Worm (Caenorhabditis elegans) whole organism, L3 larva: Measurements from ENCODE around the gene rmd-1.

Experiments
- ceh-28 ChIP-seq: fragments of 150-350 bp; optimal IDR thresholded peaks from 2 replicates; lab custom pipeline; 2014; ENCODE audit warnings: missing biosample characterization, missing genetic modification reagents, missing genetic modification characterization
- elt-3 ChIP-seq, 3 experiments: fragments of 150-350 bp in 1 of 3; sonication (generic microtip) in 2 of 3; optimal IDR thresholded peaks; 2 replicates in 2 of 3; 4 replicates in 1 of 3; lab custom pipeline; 2014 to 2017; ENCODE audit warnings: missing biosample characterization in 3 of 3, missing genetic modification characterization in 3 of 3
- fos-1 ChIP-seq: fragments of 150-350 bp; optimal IDR thresholded peaks from 2 replicates; lab custom pipeline; 2014; ENCODE audit warnings: missing biosample characterization, missing genetic modification characterization
- lin-39 ChIP-seq: fragments of 150-350 bp; optimal IDR thresholded peaks from 2 replicates; lab custom pipeline; 2018; ENCODE audit warnings: missing biosample characterization, missing genetic modification reagents, missing genetic modification characterization
- mml-1 ChIP-seq: fragments of 150-350 bp; sonication (generic microtip); optimal IDR thresholded peaks from 3 replicates; lab custom pipeline; 2014; ENCODE audit warnings: missing biosample characterization, missing genetic modification characterization
- nhr-11 ChIP-seq: fragments of 150-350 bp; optimal IDR thresholded peaks from 2 replicates; lab custom pipeline; 2014; ENCODE audit warnings: missing biosample characterization, missing genetic modification characterization
- nhr-12 ChIP-seq: fragments of 150-350 bp; optimal IDR thresholded peaks from 2 replicates; lab custom pipeline; 2014; ENCODE audit warnings: missing biosample characterization, missing genetic modification characterization
- nhr-28 ChIP-seq: fragments of 150-350 bp; optimal IDR thresholded peaks from 2 replicates; lab custom pipeline; 2014; ENCODE audit warnings: missing biosample characterization, missing genetic modification characterization
- nhr-76 ChIP-seq: fragments of 150-350 bp; sonication (generic microtip); optimal IDR thresholded peaks from 5 replicates; lab custom pipeline; 2014; ENCODE audit warnings: missing biosample characterization, missing genetic modification characterization
- pha-4 ChIP-seq: fragments of 150-350 bp; optimal IDR thresholded peaks from 2 replicates; lab custom pipeline; 2014; ENCODE audit warnings: missing biosample characterization, missing genetic modification reagents, missing genetic modification characterization
- skn-1 ChIP-seq: fragments of 150-350 bp; optimal IDR thresholded peaks from 2 replicates; lab custom pipeline; 2014; ENCODE audit warnings: missing biosample characterization, missing genetic modification characterization
- snpc-4 ChIP-seq: fragments of 150-350 bp; optimal IDR thresholded peaks from 2 replicates; lab custom pipeline; 2014; ENCODE audit warnings: missing biosample characterization, missing genetic modification characterization
- zag-1 ChIP-seq: fragments of 150-350 bp; optimal IDR thresholded peaks from 2 replicates; lab custom pipeline; 2014; ENCODE audit warnings: missing biosample characterization, missing genetic modification characterization
- ztf-11 ChIP-seq: fragments of 150-350 bp; optimal IDR thresholded peaks from 2 replicates; lab custom pipeline; 2014; ENCODE audit warnings: missing biosample characterization, missing genetic modification characterization

- TF ChIP-seq ztf-11 (tag; lab: Kevin White, UChicago) (no peak), nhr-28 (no peak), fos-1 (tag; lab: Kevin White, UChicago) (no peak), skn-1 (tag; lab: Kevin White, UChicago) (no peak), snpc-4 (tag; lab: Kevin White, UChicago) (no peak), nhr-12 (no peak), elt-3 (tag; optimal IDR thresholded peaks at IDR 0.05; lab: Kevin White, UChicago) (no peak), mml-1 (tag; lab: Kevin White, UChicago) (no peak), lin-39 (tag; lab: Kevin White, UChicago) (no peak), ceh-28 (tag; lab: Kevin White, UChicago) (no peak), zag-1 (tag; lab: Kevin White, UChicago) (no peak), nhr-76 (no peak), pha-4 (tag; lab: Kevin White, UChicago) (no peak), nhr-11 (no peak)
These were observed 48.7 kb downstream of the rmd-1 start for ce11 chrIII:9807560-9808046.
